Worm (Caenorhabditis elegans): ENCODE results near the gene Y55B1BL.2.

DNA sequence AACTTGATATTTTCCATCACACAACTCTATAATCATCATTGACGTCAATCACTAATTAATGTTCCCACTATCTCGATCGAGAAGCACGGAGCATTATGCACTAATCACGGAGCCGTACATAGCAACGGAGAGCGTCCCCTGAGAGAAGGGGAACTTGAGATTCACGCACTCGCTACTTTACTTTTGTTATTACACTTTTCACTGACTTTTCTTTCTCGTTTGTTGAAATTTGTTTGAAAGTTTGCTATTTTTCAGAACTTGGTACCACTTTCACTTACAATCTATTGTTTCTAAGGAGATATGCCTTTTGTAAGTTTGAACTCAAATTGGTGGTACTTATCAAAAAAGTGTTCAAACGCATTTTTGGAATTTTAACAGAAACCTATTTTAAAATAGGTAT is 41.5 kb downstream of the Y55B1BL.2 start, which contains the start of gene Y55B1BR.8:
- TF ChIP-seq pha-4 (tag; optimal IDR thresholded peaks at IDR 0.05) (no peak), daf-12 (tag; optimal IDR thresholded peaks at IDR 0.05) (no peak), ceh-16 (tag; optimal IDR thresholded peaks at IDR 0.05) (no peak), fkh-10 (GFP tag; optimal IDR thresholded peaks at IDR 0.05) (no peak), unc-62 (GFP tag; optimal IDR thresholded peaks at IDR 0.05) (no peak), ztf-4 (tag; optimal IDR thresholded peaks at IDR 0.05) (no peak), ztf-11 (tag; optimal IDR thresholded peaks at IDR 0.05) (no peak), nhr-28 (tag; optimal IDR thresholded peaks at IDR 0.05) (no peak), ama-1 (optimal IDR thresholded peaks at IDR 0.05) (no peak), nhr-25 (tag; optimal IDR thresholded peaks at IDR 0.05) (no peak), nhr-12 (tag; optimal IDR thresholded peaks at IDR 0.05) (no peak)
